Worm (Caenorhabditis elegans) whole organism, L1 larva: ENCODE data around the gene R03H10.7.
A peak's percentile ranks its signal among the peaks of the same experiment; 100 is the strongest.
"Not testable (repeated sequence)": the region's sequence is repeated elsewhere in the genome, so short reads cannot be mapped to it uniquely, and the experiment has no call there.

Experiments
- C34B4.2 ChIP-seq: sonication (generic microtip); optimal IDR thresholded peaks from 2 replicates; lab custom pipeline; 2017; ENCODE audit warnings: mild to moderate bottlenecking, missing genetic modification characterization, missing compliant biosample characterization
- F16B12.6 ChIP-seq: fragments of 150-350 bp; optimal IDR thresholded peaks from 2 replicates; lab custom pipeline; 2014; ENCODE audit warnings: missing biosample characterization, missing genetic modification characterization
- Y116A8C.19 ChIP-seq: sonication (generic microtip); optimal IDR thresholded peaks from 2 replicates; lab custom pipeline; 2016; ENCODE audit warnings: missing compliant biosample characterization, missing genetic modification characterization, borderline replicate concordance
- aha-1 ChIP-seq: fragments of 150-350 bp; optimal IDR thresholded peaks from 2 replicates; lab custom pipeline; 2014; ENCODE audit warnings: missing biosample characterization, missing genetic modification characterization
- ama-1 ChIP-seq: fragments of 150-350 bp; optimal IDR thresholded peaks from 2 replicates; lab custom pipeline; 2014
- blmp-1 ChIP-seq: fragments of 150-350 bp; optimal IDR thresholded peaks from 2 replicates; lab custom pipeline; 2014; ENCODE audit warnings: missing biosample characterization, missing genetic modification characterization
- ceh-63 ChIP-seq: fragments of 200-800 bp; sonication (Bioruptor generic); optimal IDR thresholded peaks from 2 replicates; lab custom pipeline; 2018; ENCODE audit warnings: mild to moderate bottlenecking, missing genetic modification characterization, missing compliant biosample characterization
- ceh-8 ChIP-seq: fragments of 200-800 bp; sonication (Bioruptor generic); optimal IDR thresholded peaks from 2 replicates; lab custom pipeline; 2018; ENCODE audit warnings: mild to moderate bottlenecking, missing genetic modification characterization, moderate library complexity, missing compliant biosample characterization
- dsc-1 ChIP-seq: sonication (generic microtip); optimal IDR thresholded peaks from 2 replicates; lab custom pipeline; 2016; ENCODE audit warnings: mild to moderate bottlenecking, missing genetic modification characterization, missing compliant biosample characterization
- efl-1 ChIP-seq, 4 experiments: fragments of 150-350 bp; optimal IDR thresholded peaks in 3 of 4; peaks in 1 of 4; 1 replicate in 1 of 4; 2 replicates in 3 of 4; lab custom pipeline; 2014; ENCODE audit warnings: missing biosample characterization in 2 of 4, missing genetic modification characterization in 2 of 4, missing genetic modification reagents in 2 of 4
- efl-3 ChIP-seq: fragments of 200-800 bp; sonication (Bioruptor generic); optimal IDR thresholded peaks from 2 replicates; lab custom pipeline; 2018; ENCODE audit warnings: mild to moderate bottlenecking, missing genetic modification characterization, missing compliant biosample characterization
- elt-3 ChIP-seq, 6 experiments: fragments of 150-350 bp in 1 of 6; sonication (generic microtip); optimal IDR thresholded peaks; 2 replicates each; lab custom pipeline; 2017 to 2018; ENCODE audit warnings: missing biosample characterization in 6 of 6, missing genetic modification characterization in 6 of 6, inconsistent platforms in 1 of 6
- fkh-8 ChIP-seq: sonication (generic microtip); optimal IDR thresholded peaks from 2 replicates; lab custom pipeline; 2016; ENCODE audit warnings: mild to moderate bottlenecking, missing genetic modification characterization, missing compliant biosample characterization
- fos-1 ChIP-seq: fragments of 150-350 bp; optimal IDR thresholded peaks from 2 replicates; lab custom pipeline; 2014; ENCODE audit warnings: missing biosample characterization, missing genetic modification characterization
- hlh-17 ChIP-seq: fragments of 200-800 bp; sonication (Bioruptor generic); optimal IDR thresholded peaks from 2 replicates; lab custom pipeline; 2018; ENCODE audit warnings: missing genetic modification characterization, mild to moderate bottlenecking, missing compliant biosample characterization, moderate library complexity, borderline replicate concordance
- hpl-2 ChIP-seq: fragments of 150-350 bp; optimal IDR thresholded peaks from 2 replicates; lab custom pipeline; 2014; ENCODE audit warnings: missing biosample characterization, missing genetic modification reagents, missing genetic modification characterization
- isw-1 ChIP-seq: fragments of 200-800 bp; sonication (Bioruptor generic); IDR thresholded peaks from 2 replicates; pipeline ENCODE4 v1.3.6; 2022; ENCODE audit warnings: missing genetic modification characterization, missing compliant biosample characterization
- jun-1 ChIP-seq: fragments of 150-350 bp; optimal IDR thresholded peaks from 2 replicates; lab custom pipeline; 2014; ENCODE audit warnings: missing biosample characterization, missing genetic modification reagents, missing genetic modification characterization
- lin-15B ChIP-seq: fragments of 150-350 bp; sonication (generic microtip); optimal IDR thresholded peaks from 3 replicates; lab custom pipeline; 2014; ENCODE audit warnings: missing biosample characterization, missing genetic modification characterization
- lin-35 ChIP-seq, 2 experiments: fragments of 150-350 bp; optimal IDR thresholded peaks; 2 replicates each; lab custom pipeline; 2014; ENCODE audit warnings: missing biosample characterization in 2 of 2, missing genetic modification characterization in 2 of 2, missing genetic modification reagents in 2 of 2
- mab-9 ChIP-seq: fragments of 200-800 bp; sonication (Bioruptor generic); IDR thresholded peaks from 2 replicates; pipeline ENCODE4 v1.3.6; 2022; ENCODE audit warnings: missing genetic modification reagents, missing genetic modification characterization, missing compliant biosample characterization
- mdl-1 ChIP-seq, 2 experiments: fragments of 150-350 bp; optimal IDR thresholded peaks; 2 replicates each; lab custom pipeline; 2014 to 2017; ENCODE audit warnings: missing biosample characterization in 2 of 2, missing genetic modification characterization in 2 of 2, inconsistent platforms in 1 of 2
- mep-1 ChIP-seq: fragments of 150-350 bp; optimal IDR thresholded peaks from 2 replicates; lab custom pipeline; 2014; ENCODE audit warnings: missing biosample characterization, missing genetic modification characterization
- nhr-11 ChIP-seq: fragments of 150-350 bp; optimal IDR thresholded peaks from 2 replicates; lab custom pipeline; 2014; ENCODE audit warnings: missing biosample characterization, missing genetic modification characterization
- nhr-12 ChIP-seq: sonication (generic microtip); optimal IDR thresholded peaks from 2 replicates; lab custom pipeline; 2017; ENCODE audit warnings: missing biosample characterization, missing genetic modification characterization
- nhr-237 ChIP-seq: fragments of 150-350 bp; optimal IDR thresholded peaks from 2 replicates; lab custom pipeline; 2014; ENCODE audit warnings: missing biosample characterization, missing genetic modification characterization
- nhr-85 ChIP-seq: sonication (generic microtip); peaks from one replicate; lab custom pipeline; 2016; ENCODE audit warnings: missing genetic modification characterization, inconsistent platforms, missing compliant biosample characterization
- pax-3 ChIP-seq: fragments of 200-800 bp; sonication (Bioruptor generic); optimal IDR thresholded peaks from 2 replicates; lab custom pipeline; 2018; ENCODE audit warnings: mild to moderate bottlenecking, missing genetic modification characterization, moderate library complexity, missing compliant biosample characterization
- sox-4 ChIP-seq: sonication (generic microtip); optimal IDR thresholded peaks from 2 replicates; lab custom pipeline; 2016; ENCODE audit warnings: missing genetic modification characterization, missing compliant biosample characterization
- tbx-2 ChIP-seq: sonication (generic microtip); optimal IDR thresholded peaks from 2 replicates; lab custom pipeline; 2016; ENCODE audit warnings: missing genetic modification characterization, missing compliant biosample characterization
- tlp-1 ChIP-seq: fragments of 150-350 bp; optimal IDR thresholded peaks from 2 replicates; lab custom pipeline; 2014; ENCODE audit warnings: missing biosample characterization, missing genetic modification characterization
- unc-30 ChIP-seq: sonication (generic microtip); optimal IDR thresholded peaks from 2 replicates; lab custom pipeline; 2017; ENCODE audit warnings: missing biosample characterization, missing genetic modification characterization
- unc-62 ChIP-seq: fragments of 150-350 bp; optimal IDR thresholded peaks from 2 replicates; lab custom pipeline; 2014; ENCODE audit warnings: missing biosample characterization, missing genetic modification reagents, missing genetic modification characterization
- unc-98 ChIP-seq: fragments of 200-800 bp; sonication (Bioruptor generic); IDR thresholded peaks from 2 replicates; pipeline ENCODE4 v1.3.6; 2022; ENCODE audit warnings: missing genetic modification characterization, missing compliant biosample characterization
- xbp-1 ChIP-seq: sonication (generic microtip); optimal IDR thresholded peaks from 2 replicates; lab custom pipeline; 2016; ENCODE audit warnings: missing genetic modification characterization, missing compliant biosample characterization
- zip-4 ChIP-seq: fragments of 200-800 bp; sonication (Bioruptor generic); optimal IDR thresholded peaks from 2 replicates; lab custom pipeline; 2018; ENCODE audit warnings: mild to moderate bottlenecking, missing genetic modification characterization, moderate library complexity, missing compliant biosample characterization

R03H10.7 gene

ce11 chrII:4170508-4170907, 8.2 kb downstream of the R03H10.7 start, which contains the start of gene R03H10.5:
TSS of gene R03H10.5 (minus strand) at chrII:4170608.
- TF ChIP-seq unc-62 (GFP tag; lab: Kevin White, UChicago) (no peak), nhr-85 (tag; lab: Kevin White, UChicago) (no peak), blmp-1 (tag; lab: Kevin White, UChicago) (no peak), ama-1 (lab: Kevin White, UChicago) (no peak), efl-3 (GFP tag; lab: Kevin White, UChicago) (no peak), zip-4 (no peak), unc-30 (tag; lab: Kevin White, UChicago) (no peak), F16B12.6 (tag; lab: Kevin White, UChicago) (no peak), pax-3 (tag; lab: Kevin White, UChicago) (no peak), lin-35 (GFP tag; optimal IDR thresholded peaks at IDR 0.05; lab: Kevin White, UChicago) (no peak), isw-1 (GFP tag; lab: Robert Waterston, UW) (no peak), tlp-1 (tag; lab: Kevin White, UChicago) (no peak), C34B4.2 (tag; lab: Kevin White, UChicago) (no peak), xbp-1 (tag; lab: Kevin White, UChicago) (no peak), hpl-2 (no peak)
- TF ChIP-seq, all 84 proteins: peak for 0

DNA sequence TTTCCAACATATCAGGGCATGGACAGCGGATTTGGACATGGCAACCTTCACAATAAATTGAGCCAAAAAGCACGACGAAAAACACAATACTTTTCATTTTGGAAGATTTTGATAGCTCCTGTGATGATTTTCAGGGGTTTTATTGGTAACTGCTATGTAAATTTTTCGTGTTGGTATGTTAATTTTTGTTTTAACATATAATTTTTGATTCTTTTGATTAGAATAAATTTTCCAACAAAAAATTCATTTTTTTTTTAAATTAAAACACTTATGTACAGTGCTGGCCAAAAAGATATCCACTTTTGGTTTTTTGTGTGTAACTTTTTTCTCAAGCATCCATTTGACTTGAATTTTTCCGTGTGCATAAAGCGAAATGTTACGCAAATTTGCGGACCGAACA, 10.3 kb downstream of the R03H10.7 start, which contains the start of gene R03H10.4:
Gene R03H10.4, minus strand, starts transcription at position 101 of the 400 bp plus-strand sequence.
- not testable (repeated sequence) for TF ChIP-seq efl-3 (GFP tag; lab: Kevin White, UChicago); unc-98 (GFP tag; lab: Robert Waterston, UW); lin-15B (tag; lab: Kevin White, UChicago)

DNA sequence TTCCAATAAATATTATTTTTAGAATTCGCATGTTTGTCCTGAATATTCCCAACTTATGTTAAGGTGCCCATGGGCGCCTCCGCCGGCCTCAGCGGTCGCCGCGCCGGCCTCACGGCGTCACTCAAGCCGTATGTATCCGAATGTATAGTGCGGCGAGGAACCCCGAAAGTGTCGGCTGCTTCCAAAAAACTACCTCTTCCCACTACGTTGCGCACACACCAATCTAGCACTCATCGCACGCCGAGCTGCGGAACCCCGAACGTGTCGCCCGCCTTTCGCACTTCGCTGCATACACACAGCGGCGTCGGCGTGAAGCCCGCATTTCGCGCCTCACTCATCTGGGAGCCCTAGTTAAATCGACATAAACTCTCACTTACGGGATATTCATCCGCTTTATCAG, 10.9 kb downstream of the R03H10.7 start:
- no peak for TF ChIP-seq mep-1 (tag; lab: Kevin White, UChicago)
- no peak for TF ChIP-seq mdl-1 (tag; optimal IDR thresholded peaks at IDR 0.05; lab: Kevin White, UChicago)
- no peak for TF ChIP-seq blmp-1 (tag; lab: Kevin White, UChicago)
- TF ChIP-seq hlh-17 (GFP tag; lab: Kevin White, UChicago) = no peak

DNA sequence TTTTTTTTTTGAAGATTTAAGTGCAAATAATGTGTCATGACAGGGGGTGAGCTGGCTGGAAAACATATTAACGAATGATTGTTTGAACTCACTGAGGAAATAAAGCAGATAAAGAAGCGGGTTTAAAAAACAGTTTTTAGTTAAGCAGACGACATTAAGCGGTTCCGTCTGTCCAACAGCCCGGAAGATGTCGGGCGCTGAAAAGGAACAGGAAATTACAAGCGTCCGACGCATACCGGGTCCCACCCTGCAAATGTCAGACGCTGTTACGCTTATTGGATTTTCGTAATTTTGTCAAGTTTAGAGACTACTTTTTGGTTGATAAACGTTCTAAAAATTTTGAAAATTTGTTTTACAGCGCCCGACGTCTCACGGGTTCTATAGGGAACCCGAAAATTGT, 19.2 kb downstream of the R03H10.7 start:
- no peak for TF ChIP-seq lin-35 (GFP tag; optimal IDR thresholded peaks at IDR 0.05; lab: Kevin White, UChicago)
- TF ChIP-seq nhr-12 (tag; lab: Kevin White, UChicago) = no peak
- TF ChIP-seq efl-3 (GFP tag; lab: Kevin White, UChicago) = no peak
- no peak for TF ChIP-seq tbx-2 (tag; lab: Kevin White, UChicago)
- TF ChIP-seq, all 84 proteins: peak for 0

DNA sequence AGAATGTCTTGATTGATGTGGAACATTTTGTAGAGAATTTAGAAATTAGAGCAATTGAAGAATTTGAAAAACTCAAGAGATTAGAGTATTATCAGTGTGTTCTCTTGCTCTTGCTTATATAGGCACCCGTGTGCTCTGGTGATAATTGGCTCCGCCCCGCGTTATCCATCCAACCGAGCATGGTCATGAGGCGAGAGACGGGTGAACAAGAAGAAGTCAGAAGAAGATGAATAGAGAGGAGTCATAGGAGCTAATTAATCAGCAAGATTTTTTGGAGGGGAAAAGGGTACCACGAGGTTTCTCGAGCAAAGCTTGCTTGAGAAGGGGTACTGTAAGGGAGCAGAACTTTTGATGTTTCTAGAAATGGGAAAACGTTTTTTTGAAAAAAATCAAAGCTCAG, 20.9 kb downstream of the R03H10.7 start:
- no peak for TF ChIP-seq ceh-8
- no peak for TF ChIP-seq aha-1 (tag; lab: Kevin White, UChicago)
- no peak for TF ChIP-seq mab-9 (GFP tag; lab: Robert Waterston, UW)
- TF ChIP-seq nhr-11 = no peak
- TF ChIP-seq Y116A8C.19 (tag; lab: Kevin White, UChicago) = no peak
- no peak for TF ChIP-seq nhr-12 (tag; lab: Kevin White, UChicago)
- TF ChIP-seq lin-35 (GFP tag; optimal IDR thresholded peaks at IDR 0.05; lab: Kevin White, UChicago) = no peak
- TF ChIP-seq sox-4 (tag; lab: Kevin White, UChicago) = peak; percentile 36
- TF ChIP-seq efl-1 (optimal IDR thresholded peaks at IDR 0.05; lab: Kevin White, UChicago) = no peak
- TF ChIP-seq efl-1 (GFP tag; optimal IDR thresholded peaks at IDR 0.05 in 1 of 2; lab: Kevin White, UChicago) = no peak
- no peak for TF ChIP-seq ceh-63 (GFP tag; lab: Kevin White, UChicago)
- no peak for TF ChIP-seq elt-3 (tag; optimal IDR thresholded peaks at IDR 0.05; lab: Kevin White, UChicago)
- TF ChIP-seq unc-98 (GFP tag; lab: Robert Waterston, UW) = no peak
- no peak for TF ChIP-seq mep-1 (tag; lab: Kevin White, UChicago)
- no peak for TF ChIP-seq ama-1 (lab: Kevin White, UChicago)
- TF ChIP-seq jun-1 (tag; lab: Kevin White, UChicago) = no peak
- peak; percentile 51 for TF ChIP-seq fkh-8 (tag; lab: Kevin White, UChicago)
- TF ChIP-seq dsc-1 = peak; percentile 91
- TF ChIP-seq nhr-237 (tag; lab: Kevin White, UChicago) = no peak
- no peak for TF ChIP-seq fos-1 (tag; lab: Kevin White, UChicago)
- TF ChIP-seq, all 84 proteins: peak for 3
